Fruit fly (Drosophila melanogaster) whole organism, embryonic: ENCODE measurements around the gene CG13314.

ENCODE experiments used
- B-H1 ChIP-seq: fragments of 200-800 bp; sonication (Bioruptor generic); IDR thresholded peaks from 3 replicates; pipeline ENCODE4 v1.3.6; 2022; ENCODE audit warnings: missing biosample characterization, missing genetic modification characterization
- CG10321 ChIP-seq: fragments of 200-800 bp; sonication (Bioruptor generic); IDR thresholded peaks from 2 replicates; pipeline ENCODE4 v1.3.6; 2022; ENCODE audit warnings: missing biosample characterization, missing genetic modification characterization
- CG11696 ChIP-seq: fragments of 200-800 bp; sonication (Bioruptor generic); IDR thresholded peaks from 2 replicates; pipeline ENCODE4 v1.3.6; 2022; ENCODE audit warnings: missing biosample characterization, missing genetic modification characterization
- CG13424 ChIP-seq: fragments of 200-800 bp; sonication (Bioruptor generic); optimal IDR thresholded peaks from 2 replicates; lab custom pipeline; 2019; ENCODE audit warnings: missing biosample characterization, mild to moderate bottlenecking, missing genetic modification characterization, moderate library complexity
- CG13894 ChIP-seq: fragments of 200-800 bp; sonication (Bioruptor generic); optimal IDR thresholded peaks from 3 replicates; lab custom pipeline; 2018; ENCODE audit warnings: missing biosample characterization, mild to moderate bottlenecking, missing genetic modification characterization, moderate library complexity
- CG14050 ChIP-seq: fragments of 200-800 bp; sonication (Bioruptor generic); IDR thresholded peaks from 3 replicates; pipeline ENCODE4 v1.3.6; 2022; ENCODE audit warnings: missing biosample characterization, missing genetic modification characterization
- CG1647 ChIP-seq: fragments of 200-800 bp; sonication (Bioruptor generic); optimal IDR thresholded peaks from 3 replicates; lab custom pipeline; 2016; ENCODE audit warnings: missing biosample characterization, missing genetic modification characterization
- CG17802 ChIP-seq: fragments of 200-800 bp; sonication (Bioruptor generic); optimal IDR thresholded peaks from 2 replicates; lab custom pipeline; 2018; ENCODE audit warnings: missing biosample characterization, mild to moderate bottlenecking, missing genetic modification characterization, moderate library complexity
- CG2712 ChIP-seq: fragments of 200-800 bp; optimal IDR thresholded peaks from 3 replicates; lab custom pipeline; 2019; ENCODE audit warnings: missing biosample characterization, mild to moderate bottlenecking, missing genetic modification characterization, moderate library complexity
- CG3726 ChIP-seq: fragments of 200-800 bp; sonication (Bioruptor generic); IDR thresholded peaks from 3 replicates; pipeline ENCODE4, ENCODE4 v1.3.6; 2022; ENCODE audit warnings: missing biosample characterization, missing genetic modification characterization
- CG3847 ChIP-seq: fragments of 200-800 bp; sonication (Bioruptor generic); IDR thresholded peaks from 2 replicates; pipeline ENCODE4 v1.3.6; 2022; ENCODE audit warnings: missing biosample characterization, missing genetic modification characterization
- CG4854 ChIP-seq: fragments of 200-800 bp; sonication (Bioruptor generic); optimal IDR thresholded peaks from 2 replicates; lab custom pipeline; 2016; ENCODE audit warnings: missing biosample characterization, missing genetic modification characterization, inconsistent platforms
- CG6765 ChIP-seq: fragments of 200-800 bp; sonication (Bioruptor generic); optimal IDR thresholded peaks from 3 replicates; lab custom pipeline; 2017; ENCODE audit warnings: missing biosample characterization, mild to moderate bottlenecking, missing genetic modification characterization
- CG6791 ChIP-seq: fragments of 200-800 bp; sonication (Bioruptor generic); IDR thresholded peaks from 3 replicates; pipeline ENCODE4 v1.3.6; 2022; ENCODE audit warnings: missing biosample characterization, missing genetic modification characterization; ENCODE audit not compliant: partially characterized antibody
- CG6813 ChIP-seq: fragments of 200-800 bp; sonication (Bioruptor generic); optimal IDR thresholded peaks from 2 replicates; lab custom pipeline; 2017; ENCODE audit warnings: missing biosample characterization, missing genetic modification characterization, mild to moderate bottlenecking, moderate library complexity, missing genetic modification reagents
- CG9932 ChIP-seq: fragments of 200-800 bp; sonication (Bioruptor generic); IDR thresholded peaks from 2 replicates; pipeline ENCODE4 v1.3.6; 2022; ENCODE audit warnings: missing biosample characterization, missing genetic modification characterization
- Dad ChIP-seq: fragments of 200-800 bp; sonication (Bioruptor generic); optimal IDR thresholded peaks from 3 replicates; lab custom pipeline; 2016; ENCODE audit warnings: missing biosample characterization, missing genetic modification characterization
- Dek ChIP-seq: fragments of 200-800 bp; sonication (Bioruptor generic); optimal IDR thresholded peaks from 3 replicates; lab custom pipeline; 2019; ENCODE audit warnings: missing biosample characterization, mild to moderate bottlenecking, missing genetic modification characterization, moderate library complexity
- Dip3 ChIP-seq: fragments of 200-800 bp; sonication (Bioruptor generic); optimal IDR thresholded peaks from 3 replicates; lab custom pipeline; 2016; ENCODE audit warnings: missing biosample characterization, missing genetic modification characterization
- Drgx ChIP-seq: fragments of 200-800 bp; sonication (Bioruptor generic); IDR thresholded peaks from 2 replicates; pipeline ENCODE4 v1.3.6; 2022; ENCODE audit warnings: missing biosample characterization, missing genetic modification characterization
- Elba2 ChIP-seq: fragments of 200-800 bp; sonication (Bioruptor generic); optimal IDR thresholded peaks from 3 replicates; lab custom pipeline; 2016; ENCODE audit warnings: missing biosample characterization, missing genetic modification characterization
- Gsc ChIP-seq: fragments of 200-800 bp; sonication (Bioruptor generic); IDR thresholded peaks from 2 replicates; pipeline ENCODE4 v1.3.6; 2022; ENCODE audit warnings: missing biosample characterization, missing genetic modification characterization
- Hr51 ChIP-seq, 2 experiments: fragments of 200-800 bp; sonication (Bioruptor generic); optimal IDR thresholded peaks; 2 replicates in 1 of 2; 3 replicates in 1 of 2; lab custom pipeline; 2016 to 2018; ENCODE audit warnings: missing biosample characterization in 2 of 2, missing genetic modification characterization in 2 of 2, mild to moderate bottlenecking in 1 of 2, moderate library complexity in 1 of 2
- MBD-R2 ChIP-seq: fragments of 200-800 bp; sonication (Bioruptor generic); IDR thresholded peaks from 2 replicates; pipeline ENCODE4 v1.3.6; 2022; ENCODE audit warnings: missing biosample characterization, missing genetic modification characterization
- Mad ChIP-seq: fragments of 200-800 bp; sonication (Bioruptor generic); optimal IDR thresholded peaks from 2 replicates; lab custom pipeline; 2016; ENCODE audit warnings: missing biosample characterization, missing genetic modification characterization
- Pdp1 ChIP-seq, 2 experiments: fragments of 200-800 bp; sonication (Bioruptor generic); optimal IDR thresholded peaks; 3 replicates each; lab custom pipeline; 2016; ENCODE audit warnings: missing biosample characterization in 2 of 2, missing genetic modification characterization in 2 of 2, mild to moderate bottlenecking in 1 of 2, moderate library complexity in 1 of 2
- Ravus ChIP-seq: fragments of 200-800 bp; sonication (Bioruptor generic); IDR thresholded peaks from 2 replicates; pipeline ENCODE4 v1.3.6; 2022; ENCODE audit warnings: missing biosample characterization, missing genetic modification characterization
- Rfx ChIP-seq: fragments of 200-800 bp; sonication (Bioruptor generic); IDR thresholded peaks from 2 replicates; pipeline ENCODE4 v1.3.6; 2022; ENCODE audit warnings: missing biosample characterization, missing genetic modification characterization
- abd-A ChIP-seq: fragments of 200-800 bp; sonication (Bioruptor generic); optimal IDR thresholded peaks from 3 replicates; lab custom pipeline; 2019; ENCODE audit warnings: missing biosample characterization, mild to moderate bottlenecking, missing genetic modification characterization, moderate library complexity
- aop ChIP-seq: fragments of 200-800 bp; sonication (Bioruptor generic); IDR thresholded peaks from 2 replicates; pipeline ENCODE4 v1.3.6; 2022; ENCODE audit warnings: missing biosample characterization, missing genetic modification characterization
- ap ChIP-seq: fragments of 200-800 bp; sonication (Bioruptor generic); IDR thresholded peaks from 2 replicates; pipeline ENCODE4 v1.3.6; 2022; ENCODE audit warnings: missing biosample characterization, missing genetic modification characterization
- ara ChIP-seq: fragments of 200-800 bp; sonication (Bioruptor generic); IDR thresholded peaks from 2 replicates; pipeline ENCODE4 v1.3.6; 2022; ENCODE audit warnings: missing biosample characterization, missing genetic modification characterization
- az2 ChIP-seq: fragments of 200-800 bp; sonication (Bioruptor generic); optimal IDR thresholded peaks from 3 replicates; lab custom pipeline; 2016; ENCODE audit warnings: missing biosample characterization, missing genetic modification characterization
- bsh ChIP-seq, 2 experiments: fragments of 200-800 bp; sonication (Bioruptor generic); optimal IDR thresholded peaks; 2 replicates each; lab custom pipeline; 2017 to 2018; ENCODE audit warnings: mild to moderate bottlenecking in 2 of 2, missing biosample characterization in 2 of 2, missing genetic modification characterization in 2 of 2, moderate library complexity in 1 of 2
- ci ChIP-seq: fragments of 200-800 bp; sonication (Bioruptor generic); IDR thresholded peaks from 3 replicates; pipeline ENCODE4 v1.3.6; 2022; ENCODE audit warnings: missing biosample characterization, missing genetic modification characterization
- crol ChIP-seq: fragments of 200-800 bp; sonication (Bioruptor generic); IDR thresholded peaks from 2 replicates; pipeline ENCODE4 v1.3.6; 2022; ENCODE audit warnings: missing biosample characterization, missing genetic modification characterization
- dmrt99B ChIP-seq: fragments of 200-800 bp; sonication (Bioruptor generic); optimal IDR thresholded peaks from 2 replicates; lab custom pipeline; 2018; ENCODE audit warnings: missing biosample characterization, mild to moderate bottlenecking, missing genetic modification characterization, moderate library complexity
- eyg ChIP-seq: fragments of 200-800 bp; sonication (Bioruptor generic); optimal IDR thresholded peaks from 3 replicates; lab custom pipeline; 2016; ENCODE audit warnings: missing biosample characterization, missing genetic modification characterization
- gro ChIP-seq: fragments of 200-800 bp; sonication (Bioruptor generic); optimal IDR thresholded peaks from 2 replicates; lab custom pipeline; 2016; ENCODE audit warnings: missing biosample characterization, missing genetic modification characterization
- hb ChIP-seq: fragments of 200-800 bp; sonication (Bioruptor generic); IDR thresholded peaks from 3 replicates; pipeline ENCODE4 v1.3.6; 2022; ENCODE audit warnings: missing biosample characterization, missing genetic modification characterization; ENCODE audit not compliant: partially characterized antibody
- jumu ChIP-seq: fragments of 200-800 bp; sonication (Bioruptor generic); optimal IDR thresholded peaks from 3 replicates; lab custom pipeline; 2016; ENCODE audit warnings: missing biosample characterization, missing genetic modification characterization
- luna ChIP-seq: fragments of 200-800 bp; sonication (Bioruptor generic); optimal IDR thresholded peaks from 2 replicates; lab custom pipeline; 2016; ENCODE audit warnings: missing biosample characterization, missing genetic modification characterization
- p53 ChIP-seq: fragments of 200-800 bp; sonication (Bioruptor generic); optimal IDR thresholded peaks from 2 replicates; lab custom pipeline; 2016; ENCODE audit warnings: missing biosample characterization, missing genetic modification characterization
- run ChIP-seq: fragments of 200-800 bp; sonication (Bioruptor generic); optimal IDR thresholded peaks from 3 replicates; lab custom pipeline; 2018; ENCODE audit warnings: missing biosample characterization, mild to moderate bottlenecking, missing genetic modification characterization
- salm ChIP-seq: fragments of 200-800 bp; sonication (Bioruptor generic); optimal IDR thresholded peaks from 2 replicates; lab custom pipeline; 2018; ENCODE audit warnings: missing biosample characterization, mild to moderate bottlenecking, missing genetic modification characterization
- slbo ChIP-seq: fragments of 200-800 bp; sonication (Bioruptor generic); IDR thresholded peaks from 2 replicates; pipeline ENCODE4 v1.3.6; 2022; ENCODE audit warnings: missing biosample characterization, missing genetic modification characterization
- sug ChIP-seq: fragments of 200-800 bp; optimal IDR thresholded peaks from 2 replicates; lab custom pipeline; 2019; ENCODE audit warnings: missing biosample characterization, mild to moderate bottlenecking, missing genetic modification characterization, moderate library complexity
- tll ChIP-seq, 2 experiments: fragments of 200-800 bp in 1 of 2; fragments of >200 bp in 1 of 2; sonication (Bioruptor generic) in 1 of 2; optimal IDR thresholded peaks; 2 replicates each; lab custom pipeline; 2017 to 2019; ENCODE audit warnings: missing biosample characterization in 2 of 2, missing genetic modification characterization in 2 of 2, mild to moderate bottlenecking in 1 of 2, moderate library complexity in 1 of 2
- trem ChIP-seq: fragments of 200-800 bp; optimal IDR thresholded peaks from 3 replicates; lab custom pipeline; 2019; ENCODE audit warnings: missing biosample characterization, mild to moderate bottlenecking, missing genetic modification characterization, moderate library complexity

Gene CG13314

dm6 chr3L:8952549-8953198 is 28.9 kb upstream of the CG13314 start (continued):
- TF ChIP-seq CG17802: no peak
- TF ChIP-seq crol (GFP tag; lab: Robert Waterston, UW): no peak
- no peak for TF ChIP-seq Dad (GFP tag; lab: Kevin White, UChicago)
- TF ChIP-seq ara: 0 out of 2 replicates have a peak, but pooled peaks have one; percentile 23
- TF ChIP-seq Dek (tag; lab: Kevin White, UChicago): no peak
- TF ChIP-seq p53 (GFP tag; lab: Kevin White, UChicago): no peak
- no peak for TF ChIP-seq luna (GFP tag; lab: Kevin White, UChicago)
- TF ChIP-seq CG10321 (GFP tag; lab: Robert Waterston, UW): no peak
- no peak for TF ChIP-seq hb
- TF ChIP-seq CG11696: no peak
- no peak for TF ChIP-seq az2 (GFP tag; lab: Kevin White, UChicago)
- no peak for TF ChIP-seq eyg (GFP tag; lab: Kevin White, UChicago)
- TF ChIP-seq Elba2: peak; percentile 3
- no peak for TF ChIP-seq slbo (GFP tag; lab: Robert Waterston, UW)
- TF ChIP-seq CG1647: no peak
- TF ChIP-seq Hr51 (GFP tag; optimal IDR thresholded peaks at IDR 0.05; lab: Kevin White, UChicago): no peak
- no peak for TF ChIP-seq CG14050
- TF ChIP-seq tll (GFP tag; optimal IDR thresholded peaks at IDR 0.05; lab: Kevin White, UChicago): no peak
- TF ChIP-seq ap (GFP tag; lab: Robert Waterston, UW): no peak
- TF ChIP-seq abd-A (tag; lab: Kevin White, UChicago): no peak
- TF ChIP-seq CG9932 (GFP tag; lab: Robert Waterston, UW): no peak
- no peak for TF ChIP-seq jumu (GFP tag; lab: Kevin White, UChicago)
- no peak for TF ChIP-seq bsh (GFP tag; optimal IDR thresholded peaks at IDR 0.05; lab: Kevin White, UChicago)
- TF ChIP-seq Drgx (GFP tag; lab: Robert Waterston, UW): no peak
- no peak for TF ChIP-seq Rfx (GFP tag; lab: Robert Waterston, UW)
- no peak for TF ChIP-seq ci (GFP tag; lab: Robert Waterston, UW)
- TF ChIP-seq Pdp1 (GFP tag; optimal IDR thresholded peaks at IDR 0.05; lab: Kevin White, UChicago): peak in 1 of 2 experiments; percentile 31
- no peak for TF ChIP-seq run
- TF ChIP-seq CG3847: no peak
- no peak for TF ChIP-seq Gsc (GFP tag; lab: Robert Waterston, UW)
- TF ChIP-seq, all 482 proteins: peak for 12

dm6 chr3L:8953199-8953956 is 28.2 kb upstream of the CG13314 start:
- TF ChIP-seq CG6765 (peak; percentile 71), CG13894 (tag; lab: Kevin White, UChicago) (peak; percentile 38), CG6791 (GFP tag; lab: Robert Waterston, UW) (no peak; the same call in 1 of the 3 replicates), gro (GFP tag; lab: Kevin White, UChicago) (peak; percentile 29), CG4854 (GFP tag; lab: Kevin White, UChicago) (no peak), Ravus (no peak), ap (GFP tag; lab: Robert Waterston, UW) (no peak), CG3726 (GFP tag; lab: Robert Waterston, UW) (no peak), CG13424 (peak; percentile 77), B-H1 (no peak), sug (peak; percentile 64), Drgx (GFP tag; lab: Robert Waterston, UW) (peak; percentile 67; the same call in 1 of the 2 replicates), CG6813 (GFP tag; lab: Kevin White, UChicago) (peak; percentile 69), CG2712 (tag; lab: Kevin White, UChicago) (peak; percentile 72), dmrt99B (tag; lab: Kevin White, UChicago) (peak; percentile 79), Dip3 (GFP tag; lab: Kevin White, UChicago) (peak; percentile 15), aop (GFP tag; lab: Robert Waterston, UW) (no peak), Mad (GFP tag; lab: Kevin White, UChicago) (peak; percentile 48), trem (tag; lab: Kevin White, UChicago) (peak; percentile 9), MBD-R2 (GFP tag; lab: Robert Waterston, UW) (peak; percentile 30), salm (peak; percentile 49)
